Worm (Caenorhabditis elegans): ENCODE measurements around the gene K06H7.7.

K06H7.7 gene

ce11 chrIII:8085355-8085754 is at the start of gene K06H7.7, which contains the start of gene grp-1:
Gene K06H7.7, minus strand, starts transcription at chrIII:8085475.
Gene grp-1, plus strand, starts transcription at chrIII:8085705.
- TF ChIP-seq mef-2 (tag; optimal IDR thresholded peaks at IDR 0.05) (no peak), Y116A8C.19 (tag; optimal IDR thresholded peaks at IDR 0.05; ENCODE audit: borderline replicate concordance) (no peak), lin-15B (tag; optimal IDR thresholded peaks at IDR 0.05) (no peak), lin-39 (tag; optimal IDR thresholded peaks at IDR 0.05) (no peak), zag-1 (tag; optimal IDR thresholded peaks at IDR 0.05) (no peak), nhr-85 (tag) (peak; percentile 78), aly-2 (tag; optimal IDR thresholded peaks at IDR 0.05) (peak; percentile 70), ceh-82 (tag; optimal IDR thresholded peaks at IDR 0.05) (peak; percentile 37 to 52 (median 40)), nhr-90 (tag; optimal IDR thresholded peaks at IDR 0.05; ENCODE audit: poor library complexity) (peak; percentile 42), isw-1 (GFP tag; IDR thresholded peaks at IDR 0.05) (peak; percentile 44), nhr-28 (tag; optimal IDR thresholded peaks at IDR 0.05) (no peak), pag-3 (tag; optimal IDR thresholded peaks at IDR 0.05; ENCODE audit: borderline replicate concordance, insufficient read depth) (no peak), lsy-2 (tag; optimal IDR thresholded peaks at IDR 0.05) (peak; percentile 99), ztf-4 (tag; optimal IDR thresholded peaks at IDR 0.05) (no peak), lin-35 (GFP tag; optimal IDR thresholded peaks at IDR 0.05) (peak; percentile 75 to 82), F16B12.6 (tag; optimal IDR thresholded peaks at IDR 0.05) (peak; percentile 93), fos-1 (tag; optimal IDR thresholded peaks at IDR 0.05) (peak; percentile 6), blmp-1 (tag; optimal IDR thresholded peaks at IDR 0.05) (peak; percentile 22), fkh-8 (tag; optimal IDR thresholded peaks at IDR 0.05) (peak; percentile 38), nhr-76 (tag; optimal IDR thresholded peaks at IDR 0.05) (no peak), unc-86 (tag; optimal IDR thresholded peaks at IDR 0.05) (peak; percentile 13), alr-1 (tag; optimal IDR thresholded peaks at IDR 0.05; ENCODE audit: borderline replicate concordance) (no peak), unc-98 (GFP tag; IDR thresholded peaks at IDR 0.05) (no peak), swsn-7 (tag; optimal IDR thresholded peaks at IDR 0.05) (peak; percentile 53), sptf-1 (tag; optimal IDR thresholded peaks at IDR 0.05) (no peak), unc-30 (tag; optimal IDR thresholded peaks at IDR 0.05) (no peak), nhr-20 (tag; optimal IDR thresholded peaks at IDR 0.05) (peak; percentile 35), lir-3 (tag; optimal IDR thresholded peaks at IDR 0.05; ENCODE audit: poor library complexity) (peak; percentile 63), nhr-47 (tag; optimal IDR thresholded peaks at IDR 0.05) (peak; percentile 71), efl-1 (optimal IDR thresholded peaks at IDR 0.05) (peak; percentile 74 to 79), efl-1 (GFP tag; optimal IDR thresholded peaks at IDR 0.05 in 1 of 2) (peak; percentile 76 to 97), fkh-4 (tag; optimal IDR thresholded peaks at IDR 0.05; ENCODE audit: borderline replicate concordance) (no peak), xbp-1 (tag; optimal IDR thresholded peaks at IDR 0.05) (peak; percentile 56), vab-15 (tag; optimal IDR thresholded peaks at IDR 0.05) (no peak), mep-1 (tag; optimal IDR thresholded peaks at IDR 0.05) (peak; percentile 85), nhr-71 (tag; optimal IDR thresholded peaks at IDR 0.05) (peak; percentile 73), C16A3.4 (tag; optimal IDR thresholded peaks at IDR 0.05) (peak; percentile 36), C04F5.9 (tag; optimal IDR thresholded peaks at IDR 0.05) (peak; percentile 22), lin-14 (GFP tag; optimal IDR thresholded peaks at IDR 0.05) (no peak), egl-27 (tag; optimal IDR thresholded peaks at IDR 0.05) (no peak), ztf-11 (tag; optimal IDR thresholded peaks at IDR 0.05) (no peak), rnt-1 (tag; optimal IDR thresholded peaks at IDR 0.05) (peak; percentile 53), nhr-19 (GFP tag; conservative IDR thresholded peaks at IDR 0.05) (peak; percentile 40; the same call in 1 of the 2 replicates), unc-62 (GFP tag; optimal IDR thresholded peaks at IDR 0.05) (no peak), fkh-10 (GFP tag; optimal IDR thresholded peaks at IDR 0.05) (no peak), dpl-1 (GFP tag; optimal IDR thresholded peaks at IDR 0.05) (peak; percentile 67 to 77 (median 76)), sup-37 (GFP tag; optimal IDR thresholded peaks at IDR 0.05) (no peak), lin-13 (GFP tag; optimal IDR thresholded peaks at IDR 0.05) (peak; percentile 28), dsc-1 (tag; optimal IDR thresholded peaks at IDR 0.05) (peak; percentile 44), efl-3 (GFP tag; optimal IDR thresholded peaks at IDR 0.05) (no peak), elt-3 (tag; optimal IDR thresholded peaks at IDR 0.05) (peak in 1 of 6 experiments; percentile 43), snpc-4 (tag; optimal IDR thresholded peaks at IDR 0.05) (peak; percentile 9), ama-1 (optimal IDR thresholded peaks at IDR 0.05) (no peak)
